Fruit fly (Drosophila melanogaster): Measurements from ENCODE around the gene IPIP.

Gene IPIP

dm6 chr2L:6047528-6048160 is at the start of gene IPIP (continued):
- peak; percentile 57 for TF ChIP-seq CG10431 (GFP tag; optimal IDR thresholded peaks at IDR 0.05)
- no peak for TF ChIP-seq wor (GFP tag; IDR thresholded peaks at IDR 0.05)
- peak; percentile 93 for TF ChIP-seq CG42726 (GFP tag; IDR thresholded peaks at IDR 0.05; ENCODE audit: partially characterized antibody)
- peak; percentile 12 for TF ChIP-seq ind (GFP tag; optimal IDR thresholded peaks at IDR 0.05)
- TF ChIP-seq CG4404 (GFP tag; IDR thresholded peaks at IDR 0.05), result no peak
- TF ChIP-seq Max (GFP tag; optimal IDR thresholded peaks at IDR 0.05), result peak; percentile 4
- TF ChIP-seq ttk (GFP tag; IDR thresholded peaks at IDR 0.05), result no peak; the same call in 1 of the 2 replicates
- TF ChIP-seq E2f2 (GFP tag; IDR thresholded peaks at IDR 0.05), result peak; percentile 39; the same call in 1 of the 2 replicates
- peak; percentile 13; the same call in 1 of the 2 replicates for TF ChIP-seq dati (GFP tag; IDR thresholded peaks at IDR 0.05)
- 0 out of 2 replicates have a peak, but pooled peaks have one; percentile 36 for TF ChIP-seq sob (GFP tag; IDR thresholded peaks at IDR 0.05)
- TF ChIP-seq z (GFP tag; IDR thresholded peaks at IDR 0.05), result no peak
- TF ChIP-seq so (GFP tag; IDR thresholded peaks at IDR 0.05), result peak; percentile 44; the same call in 2 of the 3 replicates
- peak; percentile 48 for TF ChIP-seq CG10209 (GFP tag; optimal IDR thresholded peaks at IDR 0.05)
- peak; percentile 31 for TF ChIP-seq CG12769 (tag; optimal IDR thresholded peaks at IDR 0.05)
- TF ChIP-seq Hsf (GFP tag; optimal IDR thresholded peaks at IDR 0.05), result no peak
- peak; percentile 99 for TF ChIP-seq CG14710 (tag; optimal IDR thresholded peaks at IDR 0.05)
- TF ChIP-seq CG9727 (GFP tag; optimal IDR thresholded peaks at IDR 0.05), result peak; percentile 39
- peak; percentile 44; the same call in 1 of the 2 replicates for TF ChIP-seq CG11247 (GFP tag; IDR thresholded peaks at IDR 0.05)
- no peak for TF ChIP-seq CG8765 (GFP tag; IDR thresholded peaks at IDR 0.05)
- no peak for TF ChIP-seq fru (optimal IDR thresholded peaks at IDR 0.05)
- TF ChIP-seq sisA (GFP tag; IDR thresholded peaks at IDR 0.05), result 0 out of 2 replicates have a peak, but pooled peaks have one; percentile 4
- 0 out of 2 replicates have a peak, but pooled peaks have one; percentile 27 for TF ChIP-seq ranshi (GFP tag; IDR thresholded peaks at IDR 0.05)
- peak; percentile 24 for TF ChIP-seq CG34376 (GFP tag; optimal IDR thresholded peaks at IDR 0.05)
- peak; percentile 66 for TF ChIP-seq slbo (GFP tag; IDR thresholded peaks at IDR 0.05)
- TF ChIP-seq corto (GFP tag; optimal IDR thresholded peaks at IDR 0.05), result no peak
- no peak for TF ChIP-seq CG17912 (GFP tag; optimal IDR thresholded peaks at IDR 0.05)
- peak; percentile 33; the same call in 1 of the 2 replicates for TF ChIP-seq Adf1 (GFP tag; IDR thresholded peaks at IDR 0.05)
- no peak for TF ChIP-seq ems (GFP tag; optimal IDR thresholded peaks at IDR 0.05)
- no peak for TF ChIP-seq crc (GFP tag; optimal IDR thresholded peaks at IDR 0.05)
- TF ChIP-seq CG9215 (GFP tag; IDR thresholded peaks at IDR 0.05), result peak; percentile 26; the same call in 1 of the 2 replicates
- no peak for TF ChIP-seq run (tag; optimal IDR thresholded peaks at IDR 0.05)
- TF ChIP-seq scrt (GFP tag; optimal IDR thresholded peaks at IDR 0.05), result no peak
- TF ChIP-seq Fer1 (GFP tag; optimal IDR thresholded peaks at IDR 0.05), result peak; percentile 4
- TF ChIP-seq pum (GFP tag; optimal IDR thresholded peaks at IDR 0.05), result no peak
- TF ChIP-seq dan (GFP tag; IDR thresholded peaks at IDR 0.05), result no peak
- peak; percentile 68 for TF ChIP-seq Deaf1 (tag; optimal IDR thresholded peaks at IDR 0.05)
- peak; percentile 67 for TF ChIP-seq vvl (GFP tag; IDR thresholded peaks at IDR 0.05)
- peak; percentile 53 for TF ChIP-seq sug (tag; optimal IDR thresholded peaks at IDR 0.05)
- no peak for TF ChIP-seq cas (GFP tag; IDR thresholded peaks at IDR 0.05)
- no peak for TF ChIP-seq HHEX (GFP tag; optimal IDR thresholded peaks at IDR 0.05)
- peak; percentile 9 for TF ChIP-seq zfh2 (GFP tag; optimal IDR thresholded peaks at IDR 0.05)
- TF ChIP-seq HLHmδ (GFP tag; optimal IDR thresholded peaks at IDR 0.05), result peak; percentile 3
- peak; percentile 52; the same call in 2 of the 3 replicates for TF ChIP-seq Dbx (GFP tag; IDR thresholded peaks at IDR 0.05)
- TF ChIP-seq Opbp (GFP tag; IDR thresholded peaks at IDR 0.05; ENCODE audit: partially characterized antibody), result peak; percentile 88
- no peak for TF ChIP-seq HLH3B (GFP tag; IDR thresholded peaks at IDR 0.05)
- TF ChIP-seq zfh1 (GFP tag; IDR thresholded peaks at IDR 0.05), result peak; percentile 54; the same call in 2 of the 3 replicates
- no peak for TF ChIP-seq ac (GFP tag; optimal IDR thresholded peaks at IDR 0.05)
- no peak for TF ChIP-seq exex (tag; optimal IDR thresholded peaks at IDR 0.05)
- TF ChIP-seq vnd (GFP tag; IDR thresholded peaks at IDR 0.05; ENCODE audit: partially characterized antibody), result peak; percentile 73
- TF ChIP-seq gt (GFP tag; IDR thresholded peaks at IDR 0.05), result no peak
- TF ChIP-seq kay (GFP tag; optimal IDR thresholded peaks at IDR 0.05), result no peak
